Worm (Caenorhabditis elegans) whole organism, late embryonic: Measurements from ENCODE around the gene nlp-32.

Source experiments
- ama-1 ChIP-seq: fragments of 150-350 bp; optimal IDR thresholded peaks from 2 replicates; lab custom pipeline; 2014
- sox-2 ChIP-seq: fragments of 200-800 bp; sonication (Bioruptor generic); IDR thresholded peaks from 2 replicates; pipeline ENCODE4 v1.3.6; 2022; ENCODE audit warnings: missing genetic modification reagents, missing genetic modification characterization, missing compliant biosample characterization

DNA sequence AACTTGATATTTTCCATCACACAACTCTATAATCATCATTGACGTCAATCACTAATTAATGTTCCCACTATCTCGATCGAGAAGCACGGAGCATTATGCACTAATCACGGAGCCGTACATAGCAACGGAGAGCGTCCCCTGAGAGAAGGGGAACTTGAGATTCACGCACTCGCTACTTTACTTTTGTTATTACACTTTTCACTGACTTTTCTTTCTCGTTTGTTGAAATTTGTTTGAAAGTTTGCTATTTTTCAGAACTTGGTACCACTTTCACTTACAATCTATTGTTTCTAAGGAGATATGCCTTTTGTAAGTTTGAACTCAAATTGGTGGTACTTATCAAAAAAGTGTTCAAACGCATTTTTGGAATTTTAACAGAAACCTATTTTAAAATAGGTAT lies 42.2 kb downstream of the nlp-32 start, which contains the start of gene Y55B1BR.8:
- TF ChIP-seq sox-2 (GFP tag; lab: Robert Waterston, UW) (no peak), ama-1 (lab: Kevin White, UChicago) (no peak)
